Fruit fly (Drosophila melanogaster) whole organism, adult: ENCODE data around the gene CG34265.

Experiments used
- CG33017 ChIP-seq: fragments of 200-800 bp; sonication (Bioruptor generic); optimal IDR thresholded peaks from 2 replicates; lab custom pipeline; 2018; ENCODE audit warnings: missing biosample characterization, mild to moderate bottlenecking, missing genetic modification characterization, moderate library complexity
- CG7045 ChIP-seq: fragments of 200-800 bp; sonication (Bioruptor generic); optimal IDR thresholded peaks from 2 replicates; lab custom pipeline; 2017; ENCODE audit warnings: missing biosample characterization, mild to moderate bottlenecking, missing genetic modification characterization
- Crg-1 ChIP-seq: fragments of 200-800 bp; sonication (Bioruptor generic); optimal IDR thresholded peaks from 2 replicates; lab custom pipeline; 2016; ENCODE audit warnings: missing biosample characterization, missing genetic modification characterization
- Hr96 ChIP-seq: fragments of 200-800 bp; sonication (Bioruptor generic); optimal IDR thresholded peaks from 2 replicates; lab custom pipeline; 2016; ENCODE audit warnings: missing biosample characterization, missing genetic modification characterization
- cic ChIP-seq: fragments of 200-800 bp; sonication (Bioruptor generic); optimal IDR thresholded peaks from 2 replicates; lab custom pipeline; 2017; ENCODE audit warnings: missing biosample characterization, mild to moderate bottlenecking, missing genetic modification characterization, moderate library complexity
- kay ChIP-seq: fragments of 200-800 bp; sonication (Bioruptor generic); peaks from one replicate; lab custom pipeline; 2016; ENCODE audit warnings: missing biosample characterization, missing genetic modification characterization, borderline replicate concordance
- pad ChIP-seq: fragments of 200-800 bp; sonication (Bioruptor generic); optimal IDR thresholded peaks from 3 replicates; lab custom pipeline; 2017; ENCODE audit warnings: missing biosample characterization, missing genetic modification characterization, mild to moderate bottlenecking, moderate library complexity, missing genetic modification reagents
- toe ChIP-seq: fragments of 200-800 bp; sonication (Bioruptor generic); optimal IDR thresholded peaks from 2 replicates; lab custom pipeline; 2016; ENCODE audit warnings: missing biosample characterization, missing genetic modification characterization

DNA sequence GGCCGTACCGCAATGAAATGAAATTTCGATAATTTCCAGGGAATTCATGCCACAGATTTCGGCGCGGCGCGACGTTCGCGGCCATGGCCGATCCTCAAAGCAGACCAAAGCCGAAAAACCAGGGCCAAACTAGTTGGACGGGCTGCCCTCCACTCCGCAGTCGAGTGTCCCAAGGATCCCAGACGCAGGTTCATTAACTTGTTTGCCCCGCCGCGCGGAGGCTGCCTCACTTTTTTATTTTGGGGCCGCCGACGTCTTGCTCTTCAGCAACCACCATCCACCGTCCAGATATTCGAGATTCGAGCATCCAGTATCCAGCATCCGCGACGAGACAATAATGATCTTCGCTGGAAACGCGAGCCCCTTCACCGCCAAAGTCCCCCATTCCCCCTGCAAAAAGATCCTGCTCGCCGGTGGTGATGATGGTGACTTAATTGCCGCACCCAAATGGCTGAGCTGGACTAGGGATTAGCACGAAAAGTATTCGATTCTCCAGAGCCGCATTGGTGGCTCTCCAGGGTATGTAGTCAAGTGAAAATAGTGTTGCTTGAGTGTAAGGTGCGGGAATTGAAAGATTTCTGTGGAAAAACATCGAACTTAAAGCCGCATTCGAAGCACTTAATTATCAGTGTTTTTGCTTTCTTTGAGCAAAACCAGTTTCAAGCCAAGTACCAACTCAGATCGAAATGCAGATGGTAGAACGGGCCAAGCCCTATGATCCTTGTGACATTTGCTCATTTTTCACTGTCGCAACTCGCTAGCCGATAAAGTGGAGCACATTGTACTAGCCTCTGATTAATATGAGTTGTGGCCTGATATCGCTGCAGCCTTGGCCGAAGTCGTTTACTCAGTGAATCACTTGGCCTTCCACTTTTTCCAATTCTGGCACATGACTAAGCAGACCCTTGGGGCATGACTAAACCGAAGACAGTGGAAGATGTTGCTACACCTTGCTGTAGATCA is 25.9 kb upstream of the CG34265 start:
- TF ChIP-seq CG33017 (no peak), kay (no peak), Hr96 (GFP tag; lab: Kevin White, UChicago) (no peak), toe (GFP tag; lab: Kevin White, UChicago) (no peak), cic (GFP tag; lab: Kevin White, UChicago) (no peak), pad (GFP tag; lab: Kevin White, UChicago) (no peak), Crg-1 (GFP tag; lab: Kevin White, UChicago) (no peak), CG7045 (GFP tag; lab: Kevin White, UChicago) (no peak)
